Worm (Caenorhabditis elegans): ENCODE data around the gene cah-3.
A peak's percentile ranks its signal among the peaks of the same experiment; 100 is the strongest.

cah-3 gene

DNA sequence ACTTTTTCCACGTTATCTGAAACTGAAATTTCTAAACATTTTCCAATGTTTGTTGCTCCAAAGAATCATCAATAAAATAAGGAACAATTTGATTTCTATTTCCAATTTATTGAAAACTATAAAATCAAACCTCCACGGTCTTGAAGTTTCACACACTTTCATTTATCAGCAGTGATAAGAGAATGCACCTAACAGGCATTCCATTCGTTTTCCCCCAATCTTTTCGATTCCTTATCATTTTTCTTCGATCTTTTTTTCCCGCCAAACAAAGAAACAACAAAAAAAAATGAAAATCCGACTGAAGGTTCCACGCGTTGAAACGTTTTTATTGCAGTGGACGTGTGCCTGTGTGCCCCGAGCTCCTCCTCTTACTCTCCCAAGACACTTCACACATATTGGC, 30.6 kb upstream of the cah-3 start, which contains the start of gene nas-39:
nas-39 (plus strand) TSS at position 269 of the 400 bp plus-strand sequence.
- TF ChIP-seq elt-2 (tag; optimal IDR thresholded peaks at IDR 0.05) = peak; percentile 74
- TF ChIP-seq hlh-13 (GFP tag; optimal IDR thresholded peaks at IDR 0.05) = no peak

DNA sequence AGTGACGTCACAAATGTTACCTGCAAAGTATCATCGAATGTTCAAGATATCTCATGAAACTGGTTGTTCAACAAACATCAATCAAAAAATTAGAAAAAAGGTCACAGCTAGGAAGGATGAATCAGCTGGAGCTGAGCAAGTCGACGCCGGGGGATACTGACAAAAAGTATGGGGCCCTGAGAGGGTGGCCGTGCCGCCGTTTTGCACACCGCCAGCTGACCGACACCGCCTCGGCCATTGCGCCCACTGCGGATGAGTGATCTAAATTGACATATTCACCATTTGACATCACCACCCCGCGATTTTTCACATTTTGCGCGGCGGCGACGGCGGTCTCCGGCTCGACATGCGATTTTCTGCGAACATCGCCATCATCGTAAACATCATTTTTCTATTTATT, 30.2 kb upstream of the cah-3 start:
- no peak for TF ChIP-seq npax-4 (tag; optimal IDR thresholded peaks at IDR 0.05)
- no peak for TF ChIP-seq fkh-10 (GFP tag; optimal IDR thresholded peaks at IDR 0.05)
- no peak for TF ChIP-seq pros-1 (tag; optimal IDR thresholded peaks at IDR 0.05)
- TF ChIP-seq ceh-30 (tag; optimal IDR thresholded peaks at IDR 0.05) = no peak
- no peak for TF ChIP-seq syd-9 (tag; optimal IDR thresholded peaks at IDR 0.05)
- TF ChIP-seq tbx-2 (tag; optimal IDR thresholded peaks at IDR 0.05) = no peak
- TF ChIP-seq ceh-31 (tag; optimal IDR thresholded peaks at IDR 0.05) = no peak
- no peak for TF ChIP-seq sox-2 (GFP tag; IDR thresholded peaks at IDR 0.05)
- no peak for TF ChIP-seq madf-2 (tag; optimal IDR thresholded peaks at IDR 0.05)
- no peak for TF ChIP-seq ceh-45 (GFP tag; IDR thresholded peaks at IDR 0.05)
- no peak for TF ChIP-seq ttx-3 (tag; optimal IDR thresholded peaks at IDR 0.05)

DNA sequence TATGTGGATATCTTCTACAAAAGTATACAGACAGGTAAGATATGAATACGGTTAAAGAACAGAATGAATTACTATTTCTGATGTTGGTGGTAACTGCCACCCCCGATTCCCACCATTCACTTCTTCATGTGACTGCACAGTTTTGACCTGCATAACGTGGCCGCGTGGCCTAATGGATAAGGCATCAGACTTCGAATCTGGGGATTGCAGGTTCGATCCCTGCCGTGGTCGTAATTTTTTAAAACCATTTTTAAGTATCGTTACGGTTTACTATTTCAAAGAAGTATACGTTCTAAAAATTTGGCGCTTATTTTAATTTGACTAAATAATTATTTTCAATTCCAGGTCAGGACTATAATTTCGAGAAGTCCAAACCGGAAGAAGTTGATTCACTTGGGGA, 26.0 kb upstream of the cah-3 start:
- no peak for TF ChIP-seq ceh-9 (tag; optimal IDR thresholded peaks at IDR 0.05)
- no peak for TF ChIP-seq K09A11.1 (tag; optimal IDR thresholded peaks at IDR 0.05; ENCODE audit: insufficient read depth)
- TF ChIP-seq C38D4.7 (GFP tag; optimal IDR thresholded peaks at IDR 0.05) = no peak
- TF ChIP-seq ets-4 (tag; optimal IDR thresholded peaks at IDR 0.05) = no peak
- TF ChIP-seq madf-2 (tag; optimal IDR thresholded peaks at IDR 0.05) = no peak
- TF ChIP-seq dve-1 (tag; optimal IDR thresholded peaks at IDR 0.05) = no peak
- TF ChIP-seq lim-6 (tag; optimal IDR thresholded peaks at IDR 0.05) = no peak
- no peak for TF ChIP-seq ceh-48 (tag; optimal IDR thresholded peaks at IDR 0.05)
- no peak for TF ChIP-seq fax-1 (tag; optimal IDR thresholded peaks at IDR 0.05)
- no peak for TF ChIP-seq ceh-2 (tag; optimal IDR thresholded peaks at IDR 0.05)
- TF ChIP-seq ama-1 (optimal IDR thresholded peaks at IDR 0.05) = no peak
- TF ChIP-seq ceh-31 (tag; optimal IDR thresholded peaks at IDR 0.05) = no peak
- TF ChIP-seq F13H6.1 (tag; optimal IDR thresholded peaks at IDR 0.05) = no peak
- TF ChIP-seq Y22D7AL.16 (tag; optimal IDR thresholded peaks at IDR 0.05) = no peak

DNA sequence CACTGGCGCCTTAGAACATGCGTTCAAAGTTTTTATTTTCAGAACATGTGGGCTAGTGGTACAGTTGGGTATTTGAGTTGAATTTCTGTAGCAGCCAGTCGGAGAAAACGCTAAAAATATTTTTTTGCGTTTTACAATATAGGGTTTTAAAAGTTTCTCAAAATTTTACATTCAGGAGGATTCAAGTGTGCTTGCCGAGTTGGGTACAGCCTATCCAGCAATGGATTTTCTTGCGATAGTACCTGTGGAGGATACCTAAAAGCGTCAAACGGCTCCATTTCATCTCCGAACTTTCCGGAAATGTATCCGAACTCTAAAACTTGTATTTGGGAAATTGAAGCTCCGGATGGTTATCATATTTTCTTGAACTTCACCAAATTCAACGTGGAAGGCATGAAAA, 21.1 kb upstream of the cah-3 start:
- TF ChIP-seq hlh-6 (tag; optimal IDR thresholded peaks at IDR 0.05) (no peak), hlh-13 (GFP tag; optimal IDR thresholded peaks at IDR 0.05) (no peak), dmd-4 (tag; optimal IDR thresholded peaks at IDR 0.05; ENCODE audit: borderline replicate concordance) (no peak), ceh-19 (GFP tag; optimal IDR thresholded peaks at IDR 0.05) (no peak), ets-4 (tag; optimal IDR thresholded peaks at IDR 0.05) (no peak), ceh-24 (tag; optimal IDR thresholded peaks at IDR 0.05) (no peak)

DNA sequence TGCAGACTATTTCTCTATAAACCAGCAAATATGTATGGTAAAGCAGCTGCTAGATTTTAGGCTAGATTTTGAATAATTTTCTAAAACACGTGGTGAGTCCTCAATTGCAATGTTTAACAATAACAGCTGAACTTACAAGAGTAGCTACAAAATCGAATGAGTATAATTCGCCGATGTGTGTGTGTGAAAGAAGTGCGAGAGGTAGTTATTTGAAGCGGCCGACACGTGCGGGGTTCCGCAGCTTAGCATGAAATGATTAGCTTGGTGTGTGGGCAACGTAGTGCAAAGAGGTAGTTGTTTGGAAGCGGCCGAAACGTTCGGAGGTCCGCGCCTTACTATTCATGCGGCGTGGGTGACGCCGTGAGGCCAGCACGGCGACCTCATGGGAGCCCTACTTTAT, 18.4 kb upstream of the cah-3 start:
- TF ChIP-seq lim-6 (tag; optimal IDR thresholded peaks at IDR 0.05) (no peak), syd-9 (tag; optimal IDR thresholded peaks at IDR 0.05) (no peak), ahr-1 (tag; optimal IDR thresholded peaks at IDR 0.05) (no peak), ama-1 (optimal IDR thresholded peaks at IDR 0.05) (no peak), ceh-31 (tag; optimal IDR thresholded peaks at IDR 0.05) (no peak), hlh-13 (GFP tag; optimal IDR thresholded peaks at IDR 0.05) (no peak), ceh-45 (GFP tag; IDR thresholded peaks at IDR 0.05) (no peak), pqm-1 (tag; optimal IDR thresholded peaks at IDR 0.05) (no peak), K02D7.2 (tag; optimal IDR thresholded peaks at IDR 0.05) (no peak), Y22D7AL.16 (tag; optimal IDR thresholded peaks at IDR 0.05) (no peak), ceh-48 (tag; optimal IDR thresholded peaks at IDR 0.05) (no peak), K09A11.1 (tag; optimal IDR thresholded peaks at IDR 0.05; ENCODE audit: insufficient read depth) (no peak), C38D4.7 (GFP tag; optimal IDR thresholded peaks at IDR 0.05) (no peak), zip-5 (tag; optimal IDR thresholded peaks at IDR 0.05) (no peak)

DNA sequence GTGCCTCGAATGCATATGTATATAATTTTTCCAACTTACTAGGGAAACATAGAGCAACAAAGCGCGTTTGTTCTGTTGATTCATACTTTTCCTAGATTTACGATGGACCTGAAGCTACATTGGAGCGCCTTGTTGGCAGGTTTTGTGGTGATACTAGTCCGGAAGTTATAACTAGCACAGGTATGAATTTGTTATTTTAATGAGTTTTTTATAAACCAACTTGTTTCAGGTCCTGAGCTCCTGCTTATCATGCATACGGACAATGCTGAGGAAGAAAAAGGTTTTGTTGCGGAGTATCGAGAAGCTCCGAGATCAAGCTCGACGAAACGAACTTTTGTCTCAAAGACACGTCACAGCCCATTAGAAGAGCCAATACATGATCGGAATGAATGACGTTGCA, 16.5 kb upstream of the cah-3 start, which contains the start of gene F38E9.1:
F38E9.1 (plus strand) TSS at position 301 of the 400 bp plus-strand sequence.
- TF ChIP-seq pat-9 (tag; optimal IDR thresholded peaks at IDR 0.05) (no peak), ceh-9 (tag; optimal IDR thresholded peaks at IDR 0.05) (no peak), hlh-6 (tag; optimal IDR thresholded peaks at IDR 0.05) (no peak)
